Worm (Caenorhabditis elegans) whole organism, mixed stage, embryonic: ENCODE data around the gene cisd-3.1.

Source experiments
- ceh-83 ChIP-seq: fragments of 200-800 bp; sonication (Bioruptor generic); optimal IDR thresholded peaks from 2 replicates; lab custom pipeline; 2018; ENCODE audit warnings: mild to moderate bottlenecking, missing genetic modification characterization, missing compliant biosample characterization
- mep-1 ChIP-seq: fragments of 150-350 bp; optimal IDR thresholded peaks from 2 replicates; lab custom pipeline; 2017; ENCODE audit warnings: missing biosample characterization, missing genetic modification reagents, missing genetic modification characterization, inconsistent platforms
- nhr-12 ChIP-seq: fragments of 150-350 bp; optimal IDR thresholded peaks from 2 replicates; lab custom pipeline; 2014; ENCODE audit warnings: missing biosample characterization, missing genetic modification characterization
- nhr-28 ChIP-seq: fragments of 150-350 bp; optimal IDR thresholded peaks from 2 replicates; lab custom pipeline; 2014; ENCODE audit warnings: missing biosample characterization, missing genetic modification characterization
- nhr-76 ChIP-seq: sonication (generic microtip); optimal IDR thresholded peaks from 2 replicates; lab custom pipeline; 2017; ENCODE audit warnings: missing biosample characterization, missing genetic modification characterization
- snpc-4 ChIP-seq: fragments of 150-350 bp; optimal IDR thresholded peaks from 2 replicates; lab custom pipeline; 2014; ENCODE audit warnings: missing biosample characterization, missing genetic modification characterization
- sptf-1 ChIP-seq: sonication (generic microtip); optimal IDR thresholded peaks from 2 replicates; lab custom pipeline; 2017; ENCODE audit warnings: mild to moderate bottlenecking, missing genetic modification characterization, moderate library complexity, missing compliant biosample characterization
- unc-62 ChIP-seq: fragments of 150-350 bp; optimal IDR thresholded peaks from 2 replicates; lab custom pipeline; 2014; ENCODE audit warnings: missing biosample characterization, missing genetic modification reagents, missing genetic modification characterization
- ztf-11 ChIP-seq: fragments of 150-350 bp; optimal IDR thresholded peaks from 2 replicates; lab custom pipeline; 2014; ENCODE audit warnings: missing biosample characterization, missing genetic modification characterization

DNA sequence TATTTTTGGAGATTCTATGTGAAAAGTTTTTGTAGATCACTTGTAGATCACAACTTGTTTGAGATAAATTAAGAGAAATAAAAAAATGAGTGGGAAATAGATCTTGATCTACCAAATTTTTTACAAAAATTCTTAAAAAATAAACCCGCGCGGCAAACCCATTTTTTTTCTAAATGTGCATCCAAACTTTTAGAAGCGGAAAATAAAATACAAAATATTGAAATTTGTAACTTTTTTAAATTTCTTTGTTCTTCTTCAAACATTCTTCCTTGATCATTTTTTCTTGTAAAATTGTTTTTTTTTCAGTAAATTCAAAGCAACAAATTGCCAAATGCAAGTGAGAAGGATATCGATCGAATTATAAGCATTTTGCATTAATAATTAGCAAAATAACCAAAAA is 22.6 kb upstream of the cisd-3.1 start, which contains the start of gene cdh-4:
- TF ChIP-seq unc-62 (GFP tag; lab: Kevin White, UChicago) (no peak), ztf-11 (no peak), nhr-12 (tag; lab: Kevin White, UChicago) (no peak), sptf-1 (tag; lab: Kevin White, UChicago) (no peak), snpc-4 (tag; lab: Kevin White, UChicago) (no peak), mep-1 (tag; lab: Kevin White, UChicago) (no peak), nhr-76 (tag; lab: Kevin White, UChicago) (no peak), nhr-28 (no peak), ceh-83 (GFP tag; lab: Kevin White, UChicago) (no peak)
